Fruit fly (Drosophila melanogaster) whole organism, embryonic: ENCODE measurements around the gene Kat60.

ENCODE experiments used
- Atf-2 ChIP-seq: fragments of 200-800 bp; sonication (Bioruptor generic); optimal IDR thresholded peaks from 2 replicates; lab custom pipeline; 2016; ENCODE audit warnings: missing biosample characterization, missing genetic modification characterization
- Atf6 ChIP-seq: fragments of 200-800 bp; sonication (Bioruptor generic); IDR thresholded peaks from 2 replicates; pipeline ENCODE4 v1.3.6; 2022; ENCODE audit warnings: missing biosample characterization, missing genetic modification characterization
- B-H1 ChIP-seq: fragments of 200-800 bp; sonication (Bioruptor generic); IDR thresholded peaks from 3 replicates; pipeline ENCODE4 v1.3.6; 2022; ENCODE audit warnings: missing biosample characterization, missing genetic modification characterization
- C15 ChIP-seq: fragments of 200-800 bp; sonication (Bioruptor generic); IDR thresholded peaks from 3 replicates; pipeline ENCODE4 v1.3.6; 2022; ENCODE audit warnings: missing biosample characterization, missing genetic modification characterization
- CG1024 ChIP-seq: fragments of 200-800 bp; sonication (Bioruptor generic); IDR thresholded peaks from 2 replicates; pipeline ENCODE4 v1.3.6; 2022; ENCODE audit warnings: missing biosample characterization, missing genetic modification characterization
- CG10274 ChIP-seq: fragments of 200-800 bp; sonication (Bioruptor generic); optimal IDR thresholded peaks from 3 replicates; lab custom pipeline; 2017; ENCODE audit warnings: missing biosample characterization, mild to moderate bottlenecking, missing genetic modification characterization
- CG10366 ChIP-seq: fragments of 200-800 bp; sonication (Bioruptor generic); IDR thresholded peaks from 2 replicates; pipeline ENCODE4 v1.3.6; 2022; ENCODE audit warnings: missing biosample characterization, missing genetic modification characterization
- CG11695 ChIP-seq: fragments of 200-800 bp; sonication (Bioruptor generic); IDR thresholded peaks from 3 replicates; pipeline ENCODE4 v1.3.6; 2022; ENCODE audit warnings: missing biosample characterization, missing genetic modification characterization
- CG12071 ChIP-seq: fragments of 200-800 bp; sonication (Bioruptor generic); optimal IDR thresholded peaks from 3 replicates; lab custom pipeline; 2018; ENCODE audit warnings: missing biosample characterization, mild to moderate bottlenecking, missing genetic modification characterization
- CG12299 ChIP-seq: fragments of 200-800 bp; sonication (Bioruptor generic); optimal IDR thresholded peaks from 2 replicates; lab custom pipeline; 2018; ENCODE audit warnings: missing biosample characterization, mild to moderate bottlenecking, missing genetic modification characterization
- CG14014 ChIP-seq: fragments of 200-800 bp; sonication (Bioruptor generic); IDR thresholded peaks from 2 replicates; pipeline ENCODE4 v1.3.6; 2022; ENCODE audit warnings: missing biosample characterization, missing genetic modification characterization
- CG14965 ChIP-seq: fragments of 200-800 bp; sonication (Bioruptor generic); optimal IDR thresholded peaks from 2 replicates; lab custom pipeline; 2016; ENCODE audit warnings: missing biosample characterization, missing genetic modification characterization, borderline replicate concordance
- CG15011 ChIP-seq: fragments of 200-800 bp; sonication (Bioruptor generic); optimal IDR thresholded peaks from 3 replicates; lab custom pipeline; 2018; ENCODE audit warnings: missing biosample characterization, mild to moderate bottlenecking, missing genetic modification characterization
- CG15514 ChIP-seq: fragments of 200-800 bp; sonication (Bioruptor generic); optimal IDR thresholded peaks from 3 replicates; lab custom pipeline; 2017; ENCODE audit warnings: missing biosample characterization, missing genetic modification characterization, mild to moderate bottlenecking, moderate library complexity, missing genetic modification reagents
- CG16815 ChIP-seq: fragments of 200-800 bp; sonication (Bioruptor generic); optimal IDR thresholded peaks from 3 replicates; lab custom pipeline; 2017; ENCODE audit warnings: missing biosample characterization, mild to moderate bottlenecking, missing genetic modification characterization
- CG18011 ChIP-seq: fragments of 200-800 bp; sonication (Bioruptor generic); optimal IDR thresholded peaks from 2 replicates; lab custom pipeline; 2017; ENCODE audit warnings: missing biosample characterization, missing genetic modification characterization, mild to moderate bottlenecking, moderate library complexity, missing genotype
- CG33213 ChIP-seq: fragments of 200-800 bp; sonication (Bioruptor generic); optimal IDR thresholded peaks from 3 replicates; lab custom pipeline; 2016; ENCODE audit warnings: missing biosample characterization, missing genetic modification characterization
- CG4360 ChIP-seq: fragments of 200-800 bp; sonication (Bioruptor generic); IDR thresholded peaks from 2 replicates; pipeline ENCODE4 v1.3.6; 2022; ENCODE audit warnings: missing biosample characterization, missing genetic modification characterization
- CG4707 ChIP-seq: fragments of 200-800 bp; sonication (Bioruptor generic); optimal IDR thresholded peaks from 2 replicates; lab custom pipeline; 2018; ENCODE audit warnings: missing biosample characterization, mild to moderate bottlenecking, missing genetic modification characterization, moderate library complexity
- CG5953 ChIP-seq: fragments of 200-800 bp; sonication (Bioruptor generic); IDR thresholded peaks from 2 replicates; pipeline ENCODE4 v1.3.6; 2022; ENCODE audit warnings: missing biosample characterization, missing genetic modification characterization
- CG8388 ChIP-seq: fragments of 200-800 bp; sonication (Bioruptor generic); optimal IDR thresholded peaks from 2 replicates; lab custom pipeline; 2019; ENCODE audit warnings: missing biosample characterization, mild to moderate bottlenecking, missing genetic modification characterization, moderate library complexity
- Dfd ChIP-seq, 2 experiments: fragments of >200 bp; optimal IDR thresholded peaks; 2 replicates each; lab custom pipeline; 2017; ENCODE audit warnings: missing biosample characterization in 2 of 2, missing genetic modification characterization in 2 of 2
- Drgx ChIP-seq: fragments of 200-800 bp; sonication (Bioruptor generic); IDR thresholded peaks from 2 replicates; pipeline ENCODE4 v1.3.6; 2022; ENCODE audit warnings: missing biosample characterization, missing genetic modification characterization
- Fer1 ChIP-seq: fragments of 200-800 bp; sonication (Bioruptor generic); optimal IDR thresholded peaks from 2 replicates; lab custom pipeline; 2017; ENCODE audit warnings: missing biosample characterization, mild to moderate bottlenecking, missing genetic modification characterization
- HmgD ChIP-seq: fragments of 200-800 bp; sonication (Bioruptor generic); optimal IDR thresholded peaks from 3 replicates; lab custom pipeline; 2016; ENCODE audit warnings: missing biosample characterization, missing genetic modification characterization
- HmgZ ChIP-seq: fragments of 200-800 bp; sonication (Bioruptor generic); optimal IDR thresholded peaks from 2 replicates; lab custom pipeline; 2018; ENCODE audit warnings: missing biosample characterization, mild to moderate bottlenecking, missing genetic modification characterization
- NC2α ChIP-seq: fragments of 200-800 bp; sonication (Bioruptor generic); optimal IDR thresholded peaks from 2 replicates; lab custom pipeline; 2016; ENCODE audit warnings: missing biosample characterization, missing genetic modification characterization
- Poxn ChIP-seq: fragments of 200-800 bp; sonication (Bioruptor generic); IDR thresholded peaks from 2 replicates; pipeline ENCODE4 v1.3.6; 2022; ENCODE audit warnings: missing biosample characterization, missing genetic modification characterization
- Stat92E ChIP-seq, 3 experiments: fragments of >200 bp in 2 of 3; fragments of 200-800 bp in 1 of 3; sonication (Bioruptor generic) in 1 of 3; optimal IDR thresholded peaks; 2 replicates each; lab custom pipeline; 2017 to 2019; ENCODE audit warnings: missing biosample characterization in 3 of 3, missing genetic modification characterization in 3 of 3, mild to moderate bottlenecking in 1 of 3, moderate library complexity in 1 of 3
- TFAM ChIP-seq: fragments of 200-800 bp; sonication (Bioruptor generic); optimal IDR thresholded peaks from 2 replicates; lab custom pipeline; 2017; ENCODE audit warnings: missing biosample characterization, missing genetic modification characterization, inconsistent platforms
- Taf1 ChIP-seq: fragments of 200-800 bp; sonication (Bioruptor generic); IDR thresholded peaks from 2 replicates; pipeline ENCODE4 v1.3.6; 2022; ENCODE audit warnings: missing biosample characterization, missing genetic modification characterization
- amos ChIP-seq: fragments of 200-800 bp; sonication (Bioruptor generic); IDR thresholded peaks from 2 replicates; pipeline ENCODE4 v1.3.6; 2022; ENCODE audit warnings: missing biosample characterization, missing genetic modification characterization; ENCODE audit not compliant: partially characterized antibody
- chn ChIP-seq: fragments of 200-800 bp; sonication (Bioruptor generic); optimal IDR thresholded peaks from 2 replicates; lab custom pipeline; 2016; ENCODE audit warnings: missing biosample characterization, missing genetic modification characterization
- cwo ChIP-seq: fragments of 200-800 bp; sonication (Bioruptor generic); optimal IDR thresholded peaks from 3 replicates; lab custom pipeline; 2017; ENCODE audit warnings: missing biosample characterization, missing genetic modification characterization, mild to moderate bottlenecking, moderate library complexity, missing genetic modification reagents
- dimm ChIP-seq: fragments of 200-800 bp; sonication (Bioruptor generic); IDR thresholded peaks from 2 replicates; pipeline ENCODE4 v1.3.6; 2022; ENCODE audit warnings: missing biosample characterization, missing genetic modification characterization
- exex ChIP-seq: fragments of 200-800 bp; sonication (Bioruptor generic); optimal IDR thresholded peaks from 4 replicates; lab custom pipeline; 2018; ENCODE audit warnings: missing biosample characterization, mild to moderate bottlenecking, missing genetic modification characterization, moderate library complexity
- gcm2 ChIP-seq: fragments of 200-800 bp; sonication (Bioruptor generic); optimal IDR thresholded peaks from 2 replicates; lab custom pipeline; 2016; ENCODE audit warnings: missing biosample characterization, missing genetic modification characterization
- grau ChIP-seq: fragments of 200-800 bp; optimal IDR thresholded peaks from 3 replicates; lab custom pipeline; 2019; ENCODE audit warnings: missing biosample characterization, mild to moderate bottlenecking, missing genetic modification characterization, moderate library complexity
- ham ChIP-seq: fragments of 200-800 bp; sonication (Bioruptor generic); IDR thresholded peaks from 2 replicates; pipeline ENCODE4 v1.3.6; 2022; ENCODE audit warnings: missing biosample characterization, missing genetic modification characterization
- hbn ChIP-seq: fragments of 200-800 bp; sonication (Bioruptor generic); IDR thresholded peaks from 2 replicates; pipeline ENCODE4 v1.3.6; 2022; ENCODE audit warnings: missing biosample characterization, missing genetic modification characterization; ENCODE audit not compliant: partially characterized antibody
- lmd ChIP-seq: fragments of 200-800 bp; sonication (Bioruptor generic); IDR thresholded peaks from 2 replicates; pipeline ENCODE4 v1.3.6; 2022; ENCODE audit warnings: missing biosample characterization, missing genetic modification characterization
- mirr ChIP-seq: fragments of 200-800 bp; sonication (Bioruptor generic); optimal IDR thresholded peaks from 3 replicates; lab custom pipeline; 2018; ENCODE audit warnings: missing biosample characterization, mild to moderate bottlenecking, missing genetic modification characterization
- odd ChIP-seq: fragments of 200-800 bp; sonication (Bioruptor generic); optimal IDR thresholded peaks from 2 replicates; lab custom pipeline; 2017; ENCODE audit warnings: missing biosample characterization, mild to moderate bottlenecking, missing genetic modification characterization
- sc ChIP-seq, 3 experiments: fragments of >200 bp in 2 of 3; fragments of 200-800 bp in 1 of 3; sonication (Bioruptor generic) in 1 of 3; optimal IDR thresholded peaks; 2 replicates in 2 of 3; 3 replicates in 1 of 3; lab custom pipeline; 2017; ENCODE audit warnings: mild to moderate bottlenecking in 1 of 3, missing biosample characterization in 1 of 3, missing genetic modification characterization in 1 of 3, missing genetic modification reagents in 1 of 3
- sisA ChIP-seq: fragments of 200-800 bp; sonication (Bioruptor generic); IDR thresholded peaks from 2 replicates; pipeline ENCODE4 v1.3.6; 2022; ENCODE audit warnings: missing biosample characterization, missing genetic modification characterization
- slp2 ChIP-seq: fragments of 200-800 bp; sonication (Bioruptor generic); optimal IDR thresholded peaks from 2 replicates; lab custom pipeline; 2016; ENCODE audit warnings: missing biosample characterization, missing genetic modification characterization
- sr ChIP-seq: fragments of 200-800 bp; sonication (Bioruptor generic); IDR thresholded peaks from 3 replicates; pipeline ENCODE4 v1.3.6; 2022; ENCODE audit warnings: missing biosample characterization, missing genetic modification characterization
- tap ChIP-seq: fragments of 200-800 bp; optimal IDR thresholded peaks from 3 replicates; lab custom pipeline; 2019; ENCODE audit warnings: missing biosample characterization, mild to moderate bottlenecking, missing genetic modification characterization, moderate library complexity
- tna ChIP-seq: fragments of 200-800 bp; sonication (Bioruptor generic); IDR thresholded peaks from 2 replicates; pipeline ENCODE4 v1.3.6; 2022; ENCODE audit warnings: missing biosample characterization, missing genetic modification characterization; ENCODE audit not compliant: partially characterized antibody
- wor ChIP-seq: fragments of 200-800 bp; sonication (Bioruptor generic); IDR thresholded peaks from 2 replicates; pipeline ENCODE4 v1.3.6; 2022; ENCODE audit warnings: missing biosample characterization, missing genetic modification characterization
- zfh2 ChIP-seq: fragments of 200-800 bp; sonication (Bioruptor generic); optimal IDR thresholded peaks from 2 replicates; lab custom pipeline; 2016; ENCODE audit warnings: missing biosample characterization, missing genetic modification characterization

The Kat60 gene

DNA sequence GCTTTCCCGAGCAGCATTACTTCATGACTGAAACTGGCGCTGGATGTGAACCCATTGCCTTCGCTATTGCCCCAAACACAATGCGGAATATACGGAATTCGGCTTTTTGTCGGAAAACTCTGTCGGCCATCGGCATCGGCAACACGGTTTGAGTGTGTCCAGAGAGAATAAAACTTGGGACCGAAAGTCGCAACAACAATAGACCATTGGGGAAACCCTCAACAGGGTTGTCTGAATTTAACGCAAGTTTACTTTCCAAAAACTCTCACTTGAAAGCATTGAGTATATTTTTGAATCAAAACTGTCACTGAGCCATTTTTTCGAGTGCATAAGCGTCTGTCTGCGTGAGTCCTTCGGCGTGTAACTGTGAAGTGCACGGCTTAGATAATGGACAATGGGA lies 33.7 kb downstream of the Kat60 start (continued):
- no peak for TF ChIP-seq exex
- TF ChIP-seq tap = no peak
- TF ChIP-seq zfh2 (GFP tag; lab: Kevin White, UChicago) = peak; percentile 65
- TF ChIP-seq gcm2 = no peak
- TF ChIP-seq dimm (GFP tag; lab: Robert Waterston, UW) = no peak
- TF ChIP-seq grau (tag; lab: Kevin White, UChicago) = peak; percentile 65
- no peak for TF ChIP-seq amos (GFP tag; lab: Robert Waterston, UW)
- TF ChIP-seq Fer1 (GFP tag; lab: Kevin White, UChicago) = peak; percentile 83
- TF ChIP-seq chn (GFP tag; lab: Kevin White, UChicago) = peak; percentile 31
- peak; percentile 33 for TF ChIP-seq odd (GFP tag; lab: Kevin White, UChicago)
- no peak for TF ChIP-seq CG1024 (GFP tag; lab: Robert Waterston, UW)
- no peak for TF ChIP-seq CG10274
- peak; percentile 72 for TF ChIP-seq CG15514
- no peak for TF ChIP-seq CG4360
- TF ChIP-seq lmd = peak; percentile 65; the same call in 1 of the 2 replicates
- TF ChIP-seq NC2α = no peak
- no peak for TF ChIP-seq hbn (GFP tag; lab: Robert Waterston, UW)
- peak; percentile 5 for TF ChIP-seq CG12071 (GFP tag; lab: Kevin White, UChicago)
- peak; percentile 18 for TF ChIP-seq CG18011 (GFP tag; lab: Kevin White, UChicago)
- no peak for TF ChIP-seq TFAM (GFP tag; lab: Kevin White, UChicago)
- TF ChIP-seq cwo = peak; percentile 68
- no peak for TF ChIP-seq wor
- no peak for TF ChIP-seq Poxn
- peak; percentile 48; the same call in 1 of the 2 replicates for TF ChIP-seq Drgx (GFP tag; lab: Robert Waterston, UW)
- peak; percentile 30; the same call in 1 of the 2 replicates for TF ChIP-seq CG5953 (GFP tag; lab: Robert Waterston, UW)
- peak; percentile 25 for TF ChIP-seq CG15011 (GFP tag; lab: Kevin White, UChicago)
- TF ChIP-seq Atf6 = peak; percentile 79
- peak; percentile 38 for TF ChIP-seq HmgZ (tag; lab: Kevin White, UChicago)
- TF ChIP-seq ham (GFP tag; lab: Robert Waterston, UW) = no peak
- peak; percentile 53 for TF ChIP-seq CG14014 (GFP tag; lab: Robert Waterston, UW)
- TF ChIP-seq CG11695 (GFP tag; lab: Robert Waterston, UW) = peak; percentile 64; the same call in 1 of the 3 replicates
- no peak for TF ChIP-seq CG8388 (GFP tag; lab: Kevin White, UChicago)
- 0 out of 2 replicates have a peak, but pooled peaks have one; percentile 32 for TF ChIP-seq Taf1 (GFP tag; lab: Robert Waterston, UW)
- TF ChIP-seq Dfd (GFP tag; optimal IDR thresholded peaks at IDR 0.05; lab: Kevin White, UChicago) = no peak
- no peak for TF ChIP-seq Atf-2
- no peak for TF ChIP-seq C15 (GFP tag; lab: Robert Waterston, UW)
- TF ChIP-seq CG33213 (GFP tag; lab: Kevin White, UChicago) = no peak
- TF ChIP-seq sc (optimal IDR thresholded peaks at IDR 0.05; lab: Kevin White, UChicago) = no peak
- no peak for TF ChIP-seq sc (GFP tag; optimal IDR thresholded peaks at IDR 0.05; lab: Kevin White, UChicago)
- no peak; the same call in 1 of the 2 replicates for TF ChIP-seq sisA (GFP tag; lab: Robert Waterston, UW)
- TF ChIP-seq HmgD = peak; percentile 40
- no peak for TF ChIP-seq Stat92E (GFP tag; optimal IDR thresholded peaks at IDR 0.05; lab: Kevin White, UChicago)
- TF ChIP-seq mirr (GFP tag; lab: Kevin White, UChicago) = no peak
- TF ChIP-seq B-H1 (GFP tag; lab: Robert Waterston, UW) = no peak; the same call in 2 of the 3 replicates
- peak; percentile 57 for TF ChIP-seq CG10366 (GFP tag; lab: Robert Waterston, UW)
- no peak for TF ChIP-seq CG14965 (GFP tag; lab: Kevin White, UChicago)
- TF ChIP-seq CG4707 (GFP tag; lab: Kevin White, UChicago) = no peak
- no peak for TF ChIP-seq tna (GFP tag; lab: Robert Waterston, UW)
- peak; percentile 18 for TF ChIP-seq CG12299 (tag; lab: Kevin White, UChicago)
- no peak for TF ChIP-seq sr (GFP tag; lab: Robert Waterston, UW)
- no peak for TF ChIP-seq slp2 (GFP tag; lab: Kevin White, UChicago)
- peak; percentile 30 for TF ChIP-seq CG16815 (GFP tag; lab: Kevin White, UChicago)
